Worm (Caenorhabditis elegans) whole organism, late embryonic: ENCODE results near the gene pxn-2.

Experiments
- K09A11.1 ChIP-seq: sonication (generic microtip); optimal IDR thresholded peaks from 2 replicates; lab custom pipeline; 2017; ENCODE audit warnings: antibody characterized with exemption, mild to moderate bottlenecking, missing genetic modification characterization, missing compliant biosample characterization; ENCODE audit not compliant: insufficient read depth
- ceh-22 ChIP-seq: sonication (generic microtip); optimal IDR thresholded peaks from 2 replicates; lab custom pipeline; 2017; ENCODE audit warnings: missing biosample characterization, missing genetic modification characterization
- ceh-24 ChIP-seq: sonication (generic microtip); optimal IDR thresholded peaks from 2 replicates; lab custom pipeline; 2016; ENCODE audit warnings: mild to moderate bottlenecking, missing genetic modification characterization, missing compliant biosample characterization
- ceh-30 ChIP-seq: fragments of 150-350 bp; optimal IDR thresholded peaks from 2 replicates; lab custom pipeline; 2014; ENCODE audit warnings: missing biosample characterization, missing genetic modification characterization
- ceh-31 ChIP-seq: sonication (generic microtip); optimal IDR thresholded peaks from 2 replicates; lab custom pipeline; 2016; ENCODE audit warnings: missing genetic modification characterization, missing compliant biosample characterization
- ceh-34 ChIP-seq: sonication (generic microtip); optimal IDR thresholded peaks from 2 replicates; lab custom pipeline; 2016; ENCODE audit warnings: mild to moderate bottlenecking, missing genetic modification characterization, missing compliant biosample characterization
- ceh-45 ChIP-seq: fragments of 200-800 bp; sonication (Bioruptor generic); IDR thresholded peaks from 2 replicates; pipeline ENCODE4 v1.3.6; 2022; ENCODE audit warnings: missing genetic modification reagents, missing genetic modification characterization, missing compliant biosample characterization
- che-1 ChIP-seq: sonication (generic microtip); optimal IDR thresholded peaks from 2 replicates; lab custom pipeline; 2016; ENCODE audit warnings: mild to moderate bottlenecking, missing genetic modification characterization, missing compliant biosample characterization
- dve-1 ChIP-seq: sonication (generic microtip); optimal IDR thresholded peaks from 2 replicates; lab custom pipeline; 2017; ENCODE audit warnings: antibody characterized with exemption, mild to moderate bottlenecking, missing genetic modification characterization, missing compliant biosample characterization
- ets-4 ChIP-seq: sonication (generic microtip); optimal IDR thresholded peaks from 2 replicates; lab custom pipeline; 2016; ENCODE audit warnings: missing genetic modification characterization, missing compliant biosample characterization
- eyg-1 ChIP-seq: sonication (generic microtip); optimal IDR thresholded peaks from 2 replicates; lab custom pipeline; 2016; ENCODE audit warnings: missing genotype, missing genetic modification characterization, missing compliant biosample characterization
- fkh-10 ChIP-seq: fragments of 150-350 bp; optimal IDR thresholded peaks from 2 replicates; lab custom pipeline; 2014; ENCODE audit warnings: missing biosample characterization, missing genetic modification reagents, missing genetic modification characterization
- hlh-15 ChIP-seq: sonication (generic microtip); optimal IDR thresholded peaks from 2 replicates; lab custom pipeline; 2016; ENCODE audit warnings: missing genetic modification characterization, missing compliant biosample characterization
- hlh-30 ChIP-seq: sonication (generic microtip); optimal IDR thresholded peaks from 2 replicates; lab custom pipeline; 2017; ENCODE audit warnings: antibody characterized with exemption, missing genetic modification characterization, missing compliant biosample characterization; ENCODE audit not compliant: insufficient read depth
- hlh-6 ChIP-seq: sonication (generic microtip); optimal IDR thresholded peaks from 2 replicates; lab custom pipeline; 2016; ENCODE audit warnings: missing genotype, missing genetic modification characterization, missing compliant biosample characterization
- hlh-8 ChIP-seq: sonication (generic microtip); optimal IDR thresholded peaks from 2 replicates; lab custom pipeline; 2016; ENCODE audit warnings: missing genotype, missing genetic modification characterization, missing compliant biosample characterization
- lin-11 ChIP-seq: fragments of 200-800 bp; sonication (Bioruptor generic); optimal IDR thresholded peaks from 2 replicates; lab custom pipeline; 2018; ENCODE audit warnings: mild to moderate bottlenecking, missing genetic modification characterization, missing compliant biosample characterization
- madf-2 ChIP-seq: sonication (generic microtip); optimal IDR thresholded peaks from 2 replicates; lab custom pipeline; 2017; ENCODE audit warnings: missing genetic modification characterization, missing compliant biosample characterization
- mec-3 ChIP-seq: sonication (generic microtip); optimal IDR thresholded peaks from 2 replicates; lab custom pipeline; 2016; ENCODE audit warnings: borderline replicate concordance, missing genetic modification characterization, missing compliant biosample characterization
- nfya-1 ChIP-seq: sonication (generic microtip); optimal IDR thresholded peaks from 2 replicates; lab custom pipeline; 2017; ENCODE audit warnings: missing genetic modification characterization, mild to moderate bottlenecking, missing compliant biosample characterization, antibody characterized with exemption, moderate library complexity
- nhr-11 ChIP-seq: fragments of 150-350 bp; optimal IDR thresholded peaks from 2 replicates; lab custom pipeline; 2014; ENCODE audit warnings: missing biosample characterization, missing genetic modification characterization
- npax-4 ChIP-seq: sonication (generic microtip); optimal IDR thresholded peaks from 2 replicates; lab custom pipeline; 2016; ENCODE audit warnings: missing genetic modification characterization, missing compliant biosample characterization
- odd-2 ChIP-seq: sonication (generic microtip); optimal IDR thresholded peaks from 2 replicates; lab custom pipeline; 2017; ENCODE audit warnings: antibody characterized with exemption, mild to moderate bottlenecking, missing genetic modification characterization, missing compliant biosample characterization
- pat-9 ChIP-seq: fragments of 200-800 bp; sonication (Bioruptor generic); optimal IDR thresholded peaks from 2 replicates; lab custom pipeline; 2018; ENCODE audit warnings: mild to moderate bottlenecking, missing genetic modification characterization, moderate library complexity, missing compliant biosample characterization
- pax-1 ChIP-seq: fragments of 150-350 bp; optimal IDR thresholded peaks from 2 replicates; lab custom pipeline; 2014; ENCODE audit warnings: missing biosample characterization, missing genetic modification characterization
- pha-2 ChIP-seq: sonication (generic microtip); optimal IDR thresholded peaks from 2 replicates; lab custom pipeline; 2017; ENCODE audit warnings: mild to moderate bottlenecking, missing genetic modification characterization, missing compliant biosample characterization
- pqm-1 ChIP-seq: sonication (generic microtip); optimal IDR thresholded peaks from 2 replicates; lab custom pipeline; 2016; ENCODE audit warnings: missing genetic modification characterization, missing compliant biosample characterization
- pros-1 ChIP-seq: fragments of 150-350 bp; optimal IDR thresholded peaks from 2 replicates; lab custom pipeline; 2014; ENCODE audit warnings: missing biosample characterization, missing genetic modification reagents, missing genetic modification characterization
- rnt-1 ChIP-seq: sonication (generic microtip); optimal IDR thresholded peaks from 2 replicates; lab custom pipeline; 2016; ENCODE audit warnings: missing genetic modification characterization, missing compliant biosample characterization
- sox-2 ChIP-seq: fragments of 200-800 bp; sonication (Bioruptor generic); IDR thresholded peaks from 2 replicates; pipeline ENCODE4 v1.3.6; 2022; ENCODE audit warnings: missing genetic modification reagents, missing genetic modification characterization, missing compliant biosample characterization
- tbx-7 ChIP-seq: sonication (generic microtip); optimal IDR thresholded peaks from 2 replicates; lab custom pipeline; 2016; ENCODE audit warnings: missing genotype, missing genetic modification characterization, missing compliant biosample characterization
- unc-55 ChIP-seq: sonication (generic microtip); optimal IDR thresholded peaks from 2 replicates; lab custom pipeline; 2017; ENCODE audit warnings: missing biosample characterization, missing genetic modification reagents, missing genetic modification characterization
- zip-5 ChIP-seq: sonication (generic microtip); optimal IDR thresholded peaks from 2 replicates; lab custom pipeline; 2016; ENCODE audit warnings: missing genetic modification characterization, missing compliant biosample characterization

Gene pxn-2

ce11 chrX:10979186-10979585 lies at the start of gene pxn-2:
pxn-2 (minus strand) TSS chrX:10979286.
- TF ChIP-seq mec-3 (tag; lab: Kevin White, UChicago): no peak
- no peak for TF ChIP-seq ceh-22
- no peak for TF ChIP-seq eyg-1 (tag; lab: Kevin White, UChicago)
- TF ChIP-seq ets-4 (tag; lab: Kevin White, UChicago): no peak
- no peak for TF ChIP-seq dve-1
- no peak for TF ChIP-seq npax-4 (tag; lab: Kevin White, UChicago)
- TF ChIP-seq K09A11.1: no peak
- TF ChIP-seq pat-9 (tag; lab: Kevin White, UChicago): no peak

DNA sequence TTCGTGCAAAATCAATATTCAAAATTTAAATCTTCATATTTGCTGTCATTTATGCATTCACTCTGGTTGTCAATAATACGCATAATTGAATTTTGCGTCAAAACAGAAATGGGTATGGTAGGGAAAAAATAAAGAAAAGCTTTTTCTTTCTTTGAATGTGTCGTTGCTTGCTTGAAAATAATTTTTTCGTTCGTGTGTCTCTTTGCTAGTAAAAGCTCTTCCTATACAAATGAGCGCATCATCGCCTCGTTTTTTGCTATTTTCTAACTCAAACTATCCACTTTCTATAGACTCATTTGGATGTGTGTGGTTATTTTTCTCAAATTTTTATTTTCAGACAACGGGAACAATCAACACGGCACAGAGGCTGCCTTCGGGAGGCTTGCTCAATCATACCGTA lies 49.5 kb upstream of the pxn-2 start, which contains the start of gene ldb-1:
ldb-1 (plus strand) TSS at position 301 of the 400 bp plus-strand sequence.
- no peak for TF ChIP-seq hlh-15 (tag; lab: Kevin White, UChicago)
- TF ChIP-seq ceh-30 (tag; lab: Kevin White, UChicago): no peak
- no peak for TF ChIP-seq nfya-1 (tag; lab: Kevin White, UChicago)
- TF ChIP-seq ceh-34: no peak
- no peak for TF ChIP-seq pqm-1 (tag; lab: Kevin White, UChicago)
- no peak for TF ChIP-seq ceh-45 (GFP tag; lab: Robert Waterston, UW)
- no peak for TF ChIP-seq pax-1
- no peak for TF ChIP-seq ceh-24 (tag; lab: Kevin White, UChicago)
- TF ChIP-seq madf-2 (tag; lab: Kevin White, UChicago): no peak
- TF ChIP-seq lin-11 (tag; lab: Kevin White, UChicago): no peak
- no peak for TF ChIP-seq hlh-30 (tag; lab: Kevin White, UChicago)
- TF ChIP-seq che-1 (tag; lab: Kevin White, UChicago): no peak
- no peak for TF ChIP-seq fkh-10 (GFP tag; lab: Kevin White, UChicago)
- TF ChIP-seq hlh-8 (tag; lab: Kevin White, UChicago): no peak
- no peak for TF ChIP-seq unc-55 (GFP tag; lab: Kevin White, UChicago)
- no peak for TF ChIP-seq sox-2 (GFP tag; lab: Robert Waterston, UW)

- TF ChIP-seq odd-2 (tag; lab: Kevin White, UChicago) (no peak), rnt-1 (tag; lab: Kevin White, UChicago) (no peak), ceh-31 (tag; lab: Kevin White, UChicago) (no peak), madf-2 (tag; lab: Kevin White, UChicago) (no peak), pros-1 (tag; lab: Kevin White, UChicago) (no peak), nhr-11 (tag; lab: Kevin White, UChicago) (no peak), pat-9 (tag; lab: Kevin White, UChicago) (no peak), ceh-34 (no peak), npax-4 (tag; lab: Kevin White, UChicago) (no peak), hlh-8 (tag; lab: Kevin White, UChicago) (no peak), pha-2 (no peak), zip-5 (no peak)
- TF ChIP-seq, all 69 proteins: peak for 0
Measured at ce11 chrX:11016100-11016499, 37.0 kb upstream of the pxn-2 start, which contains the start of gene egl-15. egl-15 (plus strand) TSS chrX:11016400.

- TF ChIP-seq tbx-7 (no peak), zip-5 (no peak), hlh-6 (no peak), nhr-11 (tag; lab: Kevin White, UChicago) (no peak)
- TF ChIP-seq, all 69 proteins: peak for 0
Measured at ce11 chrX:11014394-11015280, 35.6 kb upstream of the pxn-2 start.
